Worm (Caenorhabditis elegans) whole organism, late embryonic: ENCODE results near the gene F49C5.5.

Source experiments
- ama-1 ChIP-seq: fragments of 150-350 bp; optimal IDR thresholded peaks from 2 replicates; lab custom pipeline; 2014
- ceh-19 ChIP-seq: fragments of 200-800 bp; sonication (Bioruptor generic); optimal IDR thresholded peaks from 2 replicates; lab custom pipeline; 2018; ENCODE audit warnings: mild to moderate bottlenecking, missing genetic modification characterization, missing compliant biosample characterization
- ceh-45 ChIP-seq: fragments of 200-800 bp; sonication (Bioruptor generic); IDR thresholded peaks from 2 replicates; pipeline ENCODE4 v1.3.6; 2022; ENCODE audit warnings: missing genetic modification reagents, missing genetic modification characterization, missing compliant biosample characterization
- ets-4 ChIP-seq: sonication (generic microtip); optimal IDR thresholded peaks from 2 replicates; lab custom pipeline; 2016; ENCODE audit warnings: missing genetic modification characterization, missing compliant biosample characterization
- fkh-10 ChIP-seq: fragments of 150-350 bp; optimal IDR thresholded peaks from 2 replicates; lab custom pipeline; 2014; ENCODE audit warnings: missing biosample characterization, missing genetic modification reagents, missing genetic modification characterization
- mec-3 ChIP-seq: sonication (generic microtip); optimal IDR thresholded peaks from 2 replicates; lab custom pipeline; 2016; ENCODE audit warnings: borderline replicate concordance, missing genetic modification characterization, missing compliant biosample characterization
- pha-4 ChIP-seq: fragments of 150-350 bp; optimal IDR thresholded peaks from 2 replicates; lab custom pipeline; 2018; ENCODE audit warnings: missing biosample characterization, missing genetic modification reagents, missing genetic modification characterization
- rnt-1 ChIP-seq: sonication (generic microtip); optimal IDR thresholded peaks from 2 replicates; lab custom pipeline; 2016; ENCODE audit warnings: missing genetic modification characterization, missing compliant biosample characterization

DNA sequence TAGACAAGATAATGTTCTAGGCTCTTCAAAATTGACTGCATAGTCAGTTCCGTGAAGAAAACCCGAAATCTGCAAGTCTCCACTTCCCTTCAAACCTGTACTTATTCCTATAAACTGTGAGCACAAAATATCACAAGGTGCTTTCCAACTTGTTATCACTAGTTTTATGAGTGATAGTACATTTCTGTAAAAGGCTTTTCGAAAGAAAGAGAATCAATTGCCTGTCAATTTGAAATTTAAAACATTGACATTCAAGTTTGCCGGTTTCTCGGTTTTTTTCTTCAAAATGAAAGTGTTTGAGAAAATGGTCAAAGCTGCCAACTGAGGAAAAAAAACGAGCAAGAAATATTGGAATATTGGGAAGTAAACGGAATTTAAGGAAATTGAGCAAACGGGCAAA is 28.3 kb downstream of the F49C5.5 start:
- TF ChIP-seq mec-3 (tag; lab: Kevin White, UChicago) (no peak), fkh-10 (GFP tag; lab: Kevin White, UChicago) (no peak), ets-4 (tag; lab: Kevin White, UChicago) (no peak), rnt-1 (tag; lab: Kevin White, UChicago) (no peak), ceh-19 (GFP tag; lab: Kevin White, UChicago) (no peak), ceh-45 (no peak), pha-4 (tag; lab: Kevin White, UChicago) (no peak), ama-1 (lab: Kevin White, UChicago) (no peak)
